Worm (Caenorhabditis elegans): ENCODE measurements around the gene W02F12.4.

DNA sequence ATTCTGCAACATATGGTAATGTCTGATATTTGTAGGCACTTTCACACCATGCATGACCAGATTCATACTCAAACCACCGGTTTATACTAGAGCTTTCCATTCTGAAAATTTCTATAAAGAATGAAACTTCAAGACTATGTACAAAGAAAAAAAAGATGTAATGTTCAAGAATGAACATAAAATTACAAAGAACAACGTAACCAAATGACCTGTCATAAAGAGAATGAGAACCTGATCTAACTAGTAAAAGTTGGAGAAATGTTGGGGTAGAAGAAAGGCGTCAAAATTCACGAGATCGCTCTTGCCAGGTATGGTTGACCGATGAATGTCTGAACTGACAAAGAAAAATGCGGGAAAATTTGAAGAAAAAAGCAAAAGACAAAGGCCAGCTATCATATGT, 9.2 kb downstream of the W02F12.4 start, which contains the start of gene W02F12.2:
- TF ChIP-seq nhr-77 (tag; optimal IDR thresholded peaks at IDR 0.05) = no peak
- no peak for TF ChIP-seq unc-62 (GFP tag; optimal IDR thresholded peaks at IDR 0.05)
- TF ChIP-seq mdl-1 (tag; optimal IDR thresholded peaks at IDR 0.05) = no peak

All from whole organism, L2 larva.